Worm (Caenorhabditis elegans) whole organism, L1 larva: ENCODE measurements around the gene str-78.

Experiments
- C04F5.9 ChIP-seq: sonication (generic microtip); optimal IDR thresholded peaks from 2 replicates; lab custom pipeline; 2016; ENCODE audit warnings: missing genetic modification characterization, missing compliant biosample characterization
- C16A3.4 ChIP-seq: fragments of 150-350 bp; optimal IDR thresholded peaks from 2 replicates; lab custom pipeline; 2014; ENCODE audit warnings: missing biosample characterization, missing genetic modification characterization
- C34B4.2 ChIP-seq: sonication (generic microtip); optimal IDR thresholded peaks from 2 replicates; lab custom pipeline; 2017; ENCODE audit warnings: mild to moderate bottlenecking, missing genetic modification characterization, missing compliant biosample characterization
- Y116A8C.19 ChIP-seq: sonication (generic microtip); optimal IDR thresholded peaks from 2 replicates; lab custom pipeline; 2016; ENCODE audit warnings: missing compliant biosample characterization, missing genetic modification characterization, borderline replicate concordance
- aha-1 ChIP-seq: fragments of 150-350 bp; optimal IDR thresholded peaks from 2 replicates; lab custom pipeline; 2014; ENCODE audit warnings: missing biosample characterization, missing genetic modification characterization
- ceh-82 ChIP-seq, 3 experiments: fragments of 150-350 bp in 1 of 3; sonication (generic microtip) in 2 of 3; optimal IDR thresholded peaks; 2 replicates each; lab custom pipeline; 2014 to 2017; ENCODE audit warnings: missing biosample characterization in 3 of 3, missing genetic modification characterization in 3 of 3
- ceh-88 ChIP-seq: fragments of 200-800 bp; sonication (Bioruptor generic); IDR thresholded peaks from 2 replicates; pipeline ENCODE4 v1.3.6; 2022; ENCODE audit warnings: missing genetic modification characterization, missing compliant biosample characterization
- ces-1 ChIP-seq: fragments of 150-350 bp; optimal IDR thresholded peaks from 2 replicates; lab custom pipeline; 2014; ENCODE audit warnings: missing biosample characterization, missing genetic modification reagents, missing genetic modification characterization
- efl-1 ChIP-seq, 4 experiments: fragments of 150-350 bp; optimal IDR thresholded peaks in 3 of 4; peaks in 1 of 4; 1 replicate in 1 of 4; 2 replicates in 3 of 4; lab custom pipeline; 2014; ENCODE audit warnings: missing biosample characterization in 2 of 4, missing genetic modification characterization in 2 of 4, missing genetic modification reagents in 2 of 4
- efl-3 ChIP-seq: fragments of 200-800 bp; sonication (Bioruptor generic); optimal IDR thresholded peaks from 2 replicates; lab custom pipeline; 2018; ENCODE audit warnings: mild to moderate bottlenecking, missing genetic modification characterization, missing compliant biosample characterization
- egl-27 ChIP-seq, 2 experiments: fragments of 150-350 bp in 1 of 2; sonication (generic microtip); optimal IDR thresholded peaks; 3 replicates each; lab custom pipeline; 2017 to 2018; ENCODE audit warnings: missing biosample characterization in 2 of 2, missing genetic modification characterization in 2 of 2, missing genetic modification reagents in 2 of 2
- hlh-17 ChIP-seq: fragments of 200-800 bp; sonication (Bioruptor generic); optimal IDR thresholded peaks from 2 replicates; lab custom pipeline; 2018; ENCODE audit warnings: missing genetic modification characterization, mild to moderate bottlenecking, missing compliant biosample characterization, moderate library complexity, borderline replicate concordance
- hlh-4 ChIP-seq: sonication (generic microtip); optimal IDR thresholded peaks from 2 replicates; lab custom pipeline; 2016; ENCODE audit warnings: mild to moderate bottlenecking, missing genetic modification characterization, missing compliant biosample characterization
- jun-1 ChIP-seq: fragments of 150-350 bp; optimal IDR thresholded peaks from 2 replicates; lab custom pipeline; 2014; ENCODE audit warnings: missing biosample characterization, missing genetic modification reagents, missing genetic modification characterization
- lir-3 ChIP-seq: sonication (generic microtip); optimal IDR thresholded peaks from 2 replicates; lab custom pipeline; 2016; ENCODE audit warnings: mild to moderate bottlenecking, missing genetic modification characterization, moderate library complexity, missing compliant biosample characterization; ENCODE audit not compliant: poor library complexity
- lsy-2 ChIP-seq, 2 experiments: fragments of 150-350 bp; optimal IDR thresholded peaks; 2 replicates each; lab custom pipeline; 2014; ENCODE audit warnings: missing biosample characterization in 2 of 2, missing genetic modification characterization in 2 of 2
- mab-9 ChIP-seq: fragments of 200-800 bp; sonication (Bioruptor generic); IDR thresholded peaks from 2 replicates; pipeline ENCODE4 v1.3.6; 2022; ENCODE audit warnings: missing genetic modification reagents, missing genetic modification characterization, missing compliant biosample characterization
- mep-1 ChIP-seq: fragments of 150-350 bp; optimal IDR thresholded peaks from 2 replicates; lab custom pipeline; 2014; ENCODE audit warnings: missing biosample characterization, missing genetic modification characterization
- nhr-11 ChIP-seq: fragments of 150-350 bp; optimal IDR thresholded peaks from 2 replicates; lab custom pipeline; 2014; ENCODE audit warnings: missing biosample characterization, missing genetic modification characterization
- nhr-20 ChIP-seq: sonication (generic microtip); optimal IDR thresholded peaks from 2 replicates; lab custom pipeline; 2016; ENCODE audit warnings: mild to moderate bottlenecking, missing genetic modification characterization, missing compliant biosample characterization
- nhr-237 ChIP-seq: fragments of 150-350 bp; optimal IDR thresholded peaks from 2 replicates; lab custom pipeline; 2014; ENCODE audit warnings: missing biosample characterization, missing genetic modification characterization
- nhr-28 ChIP-seq: fragments of 150-350 bp; optimal IDR thresholded peaks from 2 replicates; lab custom pipeline; 2014; ENCODE audit warnings: missing biosample characterization, missing genetic modification characterization
- nhr-71 ChIP-seq: sonication (generic microtip); optimal IDR thresholded peaks from 2 replicates; lab custom pipeline; 2016; ENCODE audit warnings: mild to moderate bottlenecking, missing genetic modification characterization, moderate library complexity, missing compliant biosample characterization
- pag-3 ChIP-seq: sonication (generic microtip); optimal IDR thresholded peaks from 2 replicates; lab custom pipeline; 2017; ENCODE audit warnings: missing genetic modification characterization, mild to moderate bottlenecking, missing compliant biosample characterization, antibody characterized with exemption, borderline replicate concordance; ENCODE audit not compliant: insufficient read depth
- skn-1 ChIP-seq: fragments of 150-350 bp; optimal IDR thresholded peaks from 2 replicates; lab custom pipeline; 2014; ENCODE audit warnings: missing biosample characterization, missing genetic modification characterization
- sox-4 ChIP-seq: sonication (generic microtip); optimal IDR thresholded peaks from 2 replicates; lab custom pipeline; 2016; ENCODE audit warnings: missing genetic modification characterization, missing compliant biosample characterization
- unc-130 ChIP-seq: fragments of 150-350 bp; optimal IDR thresholded peaks from 2 replicates; lab custom pipeline; 2017; ENCODE audit warnings: missing biosample characterization, missing genetic modification characterization, inconsistent platforms
- unc-98 ChIP-seq: fragments of 200-800 bp; sonication (Bioruptor generic); IDR thresholded peaks from 2 replicates; pipeline ENCODE4 v1.3.6; 2022; ENCODE audit warnings: missing genetic modification characterization, missing compliant biosample characterization
- xbp-1 ChIP-seq: sonication (generic microtip); optimal IDR thresholded peaks from 2 replicates; lab custom pipeline; 2016; ENCODE audit warnings: missing genetic modification characterization, missing compliant biosample characterization
- ztf-11 ChIP-seq, 2 experiments: sonication (generic microtip); optimal IDR thresholded peaks; 2 replicates each; lab custom pipeline; 2016 to 2017; ENCODE audit warnings: missing genetic modification characterization in 2 of 2, missing biosample characterization in 1 of 2, missing compliant biosample characterization in 1 of 2
- ztf-4 ChIP-seq: fragments of 150-350 bp; optimal IDR thresholded peaks from 2 replicates; lab custom pipeline; 2014; ENCODE audit warnings: missing biosample characterization, missing genetic modification characterization

str-78 gene

DNA sequence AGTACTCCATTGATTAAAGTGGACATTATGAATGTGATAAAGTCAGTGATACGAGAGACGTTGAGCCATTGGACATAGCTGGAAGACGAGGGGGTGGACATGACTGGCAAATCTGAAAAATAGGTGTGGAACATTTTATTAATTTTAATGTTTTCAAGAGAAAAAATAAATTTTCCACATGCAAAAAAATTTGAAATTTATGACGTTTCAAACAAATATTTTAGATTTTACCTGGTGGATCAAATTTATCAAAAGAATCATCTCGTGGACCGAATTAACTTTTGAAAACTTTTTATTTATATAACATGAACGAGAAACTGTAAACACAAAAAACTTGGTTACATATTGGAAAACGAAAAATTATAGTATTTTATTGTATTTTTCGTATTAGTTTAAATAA is at the start of gene str-78:
str-78 (minus strand) TSS at position 101 of the 400 bp plus-strand sequence.
- no peak for TF ChIP-seq ceh-88 (GFP tag; lab: Robert Waterston, UW)
- TF ChIP-seq efl-1 (optimal IDR thresholded peaks at IDR 0.05; lab: Kevin White, UChicago) = no peak
- no peak for TF ChIP-seq efl-1 (GFP tag; optimal IDR thresholded peaks at IDR 0.05 in 1 of 2; lab: Kevin White, UChicago)
- TF ChIP-seq xbp-1 (tag; lab: Kevin White, UChicago) = no peak
- TF ChIP-seq nhr-71 = no peak
- TF ChIP-seq unc-130 (tag; lab: Kevin White, UChicago) = no peak
- TF ChIP-seq ztf-11 (tag; optimal IDR thresholded peaks at IDR 0.05; lab: Kevin White, UChicago) = no peak
- TF ChIP-seq ztf-4 (tag; lab: Kevin White, UChicago) = no peak
- no peak for TF ChIP-seq Y116A8C.19 (tag; lab: Kevin White, UChicago)
- TF ChIP-seq pag-3 (tag; lab: Kevin White, UChicago) = no peak

DNA sequence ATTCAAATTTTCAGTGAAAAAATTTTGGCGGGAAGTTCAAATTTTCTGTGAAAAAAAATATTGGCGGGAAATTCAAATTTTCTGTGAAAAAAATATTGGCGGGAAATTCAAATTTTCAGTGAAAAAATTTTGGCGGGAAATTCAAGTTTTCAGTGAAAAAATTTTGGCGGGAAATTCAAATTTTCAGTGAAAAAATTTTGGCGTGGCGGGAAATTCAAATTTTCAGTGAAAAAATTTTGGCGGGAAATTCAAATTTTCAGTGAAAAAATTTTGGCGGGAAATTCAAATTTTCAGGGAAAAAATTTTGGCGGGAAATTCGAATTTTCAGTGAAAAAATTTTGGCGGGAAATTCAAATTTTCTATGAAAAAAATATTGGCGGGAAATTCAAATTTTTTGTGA is 42.4 kb upstream of the str-78 start:
- peak; percentile 72 for TF ChIP-seq unc-98 (GFP tag; lab: Robert Waterston, UW)

DNA sequence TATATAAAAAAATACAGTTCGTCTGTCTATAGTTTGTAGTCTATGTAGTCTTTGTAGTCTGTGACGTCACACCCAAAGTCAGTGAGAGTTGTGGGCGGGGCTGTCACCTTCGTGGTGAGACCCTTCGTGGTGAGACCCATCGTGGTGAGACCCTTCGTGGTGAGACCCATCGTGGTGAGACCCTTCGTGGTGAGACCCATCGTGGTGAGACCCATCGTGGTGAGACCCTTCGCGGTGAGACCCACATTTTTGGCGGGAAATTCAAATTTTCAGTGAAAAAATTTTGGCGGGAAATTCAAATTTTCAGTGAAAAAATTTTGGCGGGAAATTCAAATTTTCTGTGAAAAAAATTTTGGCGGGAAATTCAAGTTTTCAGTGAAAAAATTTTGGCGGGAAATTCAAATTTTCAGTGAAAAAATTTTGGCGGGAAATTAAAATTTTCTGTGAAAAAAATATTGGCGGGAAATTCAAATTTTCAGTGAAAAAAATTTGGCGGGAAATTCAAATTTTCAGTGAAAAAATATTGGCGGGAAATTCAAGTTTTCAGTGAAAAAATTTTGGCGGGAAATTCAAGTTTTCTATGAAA is 41.4 kb upstream of the str-78 start:
- peak; percentile 55 for TF ChIP-seq unc-98 (GFP tag; lab: Robert Waterston, UW)

DNA sequence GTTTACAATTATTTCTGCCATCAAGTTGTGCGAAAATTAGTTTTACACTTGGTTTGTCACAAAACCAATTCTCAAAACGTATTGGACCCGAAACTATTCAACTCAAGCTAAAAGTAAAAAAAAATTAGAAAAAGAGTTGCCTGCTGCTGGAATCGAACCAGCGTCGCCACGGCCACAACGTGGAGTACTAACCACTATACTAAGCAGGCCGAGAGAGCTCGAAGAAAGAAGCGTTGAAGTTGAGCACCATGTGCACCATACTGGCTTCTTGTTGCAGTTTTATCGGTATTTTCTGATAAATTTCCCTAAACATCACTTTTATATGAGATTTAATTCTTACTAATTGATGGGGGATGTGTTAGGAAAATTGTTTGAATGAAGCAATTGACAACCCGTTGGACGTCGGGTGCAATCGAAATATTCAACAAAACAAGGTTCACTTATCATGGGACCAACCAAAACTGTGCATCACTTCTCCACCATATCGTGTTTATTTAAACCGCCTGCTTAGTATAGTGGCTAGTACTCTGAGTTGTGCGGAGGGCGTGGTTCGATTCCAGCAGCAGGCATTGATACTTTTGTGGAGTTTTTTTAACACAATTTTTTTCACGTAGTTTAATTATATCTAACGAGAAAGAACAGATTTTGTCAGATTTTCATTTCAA is 40.6 kb upstream of the str-78 start:
- TF ChIP-seq C16A3.4 (tag; lab: Kevin White, UChicago) (no peak), ceh-88 (GFP tag; lab: Robert Waterston, UW) (no peak), C34B4.2 (tag; lab: Kevin White, UChicago) (no peak), hlh-17 (GFP tag; lab: Kevin White, UChicago) (no peak), nhr-28 (tag; lab: Kevin White, UChicago) (no peak), ztf-11 (tag; optimal IDR thresholded peaks at IDR 0.05; lab: Kevin White, UChicago) (no peak), efl-3 (GFP tag; lab: Kevin White, UChicago) (no peak), nhr-11 (tag; lab: Kevin White, UChicago) (no peak), xbp-1 (tag; lab: Kevin White, UChicago) (no peak), ztf-4 (tag; lab: Kevin White, UChicago) (no peak), hlh-4 (no peak), aha-1 (tag; lab: Kevin White, UChicago) (no peak), ces-1 (no peak), lsy-2 (tag; optimal IDR thresholded peaks at IDR 0.05; lab: Kevin White, UChicago) (no peak)

DNA sequence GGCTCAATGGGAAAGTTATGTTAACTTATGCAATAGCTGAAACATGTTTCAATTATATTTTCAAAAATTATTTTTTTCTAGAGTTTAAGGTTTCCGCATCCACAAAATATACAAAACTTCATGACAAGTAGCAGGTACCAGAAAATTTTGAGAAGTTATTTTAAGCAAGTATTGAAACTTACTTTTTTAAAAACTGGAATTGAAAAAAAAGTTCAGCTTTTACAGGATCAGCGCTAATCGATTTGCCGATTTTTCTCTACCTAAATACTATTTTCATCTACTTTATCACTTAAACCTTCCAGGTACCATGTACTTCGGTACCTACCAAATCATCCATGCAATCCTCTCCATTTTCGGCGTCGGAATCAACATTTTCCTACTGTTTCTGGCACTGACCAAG is 32.6 kb upstream of the str-78 start, which contains the start of gene srd-23:
srd-23 (plus strand) TSS at position 301 of the 400 bp plus-strand sequence.
- TF ChIP-seq lsy-2 (tag; optimal IDR thresholded peaks at IDR 0.05; lab: Kevin White, UChicago) (no peak), ceh-82 (tag; optimal IDR thresholded peaks at IDR 0.05; lab: Kevin White, UChicago) (no peak), nhr-237 (no peak), sox-4 (tag; lab: Kevin White, UChicago) (no peak), jun-1 (tag; lab: Kevin White, UChicago) (no peak), ztf-11 (tag; optimal IDR thresholded peaks at IDR 0.05; lab: Kevin White, UChicago) (no peak), C34B4.2 (tag; lab: Kevin White, UChicago) (no peak), mep-1 (tag; lab: Kevin White, UChicago) (no peak), nhr-71 (no peak), mab-9 (GFP tag; lab: Robert Waterston, UW) (no peak), nhr-20 (tag; lab: Kevin White, UChicago) (no peak), egl-27 (tag; optimal IDR thresholded peaks at IDR 0.05; lab: Kevin White, UChicago) (no peak), skn-1 (tag; lab: Kevin White, UChicago) (no peak), lir-3 (tag; lab: Kevin White, UChicago) (no peak), C04F5.9 (tag; lab: Kevin White, UChicago) (no peak)
